Fruit fly (Drosophila melanogaster): ENCODE data around the gene CG13690.

dm6 chr2L:431629-431984, 12.2 kb upstream of the CG13690 start:
- TF ChIP-seq tj (GFP tag; optimal IDR thresholded peaks at IDR 0.05) = no peak
- TF ChIP-seq CG7101 (tag; optimal IDR thresholded peaks at IDR 0.05) = no peak
- TF ChIP-seq CG1620 (GFP tag; optimal IDR thresholded peaks at IDR 0.05) = no peak
- TF ChIP-seq toe (GFP tag; optimal IDR thresholded peaks at IDR 0.05) = no peak
- TF ChIP-seq Crg-1 (GFP tag; optimal IDR thresholded peaks at IDR 0.05) = no peak
- no peak for TF ChIP-seq CG12768 (GFP tag; optimal IDR thresholded peaks at IDR 0.05)
- no peak for TF ChIP-seq Mnt (GFP tag; optimal IDR thresholded peaks at IDR 0.05)
- TF ChIP-seq CG7045 (GFP tag; optimal IDR thresholded peaks at IDR 0.05) = no peak
- no peak for TF ChIP-seq pad (GFP tag; optimal IDR thresholded peaks at IDR 0.05)
- TF ChIP-seq Hr96 (GFP tag; optimal IDR thresholded peaks at IDR 0.05) = no peak
- no peak for TF ChIP-seq CG14711 (tag; optimal IDR thresholded peaks at IDR 0.05)
- no peak for TF ChIP-seq kay (GFP tag; ENCODE audit: borderline replicate concordance)
- TF ChIP-seq ovo (GFP tag; optimal IDR thresholded peaks at IDR 0.05) = no peak
- TF ChIP-seq Clk (GFP tag; optimal IDR thresholded peaks at IDR 0.05) = no peak
